Fruit fly (Drosophila melanogaster): ENCODE results near the gene CG34291.

DNA sequence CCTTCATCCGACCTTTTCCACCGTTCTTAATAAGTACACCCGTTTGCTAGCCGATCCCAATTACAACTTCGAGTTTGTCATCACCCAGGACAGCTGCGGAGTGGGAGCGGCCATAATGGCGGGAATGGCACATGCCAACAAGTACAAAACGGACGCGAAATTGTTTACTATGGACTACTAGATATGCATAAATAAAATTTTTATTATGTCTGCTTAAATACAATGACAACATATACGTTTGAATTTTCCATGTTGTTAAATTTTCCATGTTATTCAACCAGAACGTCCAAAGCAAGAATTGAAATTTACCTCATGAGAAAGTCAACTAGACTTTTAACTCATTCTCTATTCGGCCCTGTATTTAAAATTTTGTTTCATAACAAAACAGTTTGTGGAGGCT lies 24.8 kb upstream of the CG34291 start, which contains the start of gene Hex-t2:
- no peak for TF ChIP-seq psq (optimal IDR thresholded peaks at IDR 0.05)
- no peak for TF ChIP-seq Sin3A (optimal IDR thresholded peaks at IDR 0.05)
- TF ChIP-seq insv (optimal IDR thresholded peaks at IDR 0.05) = no peak
- TF ChIP-seq h (optimal IDR thresholded peaks at IDR 0.05) = no peak
